Worm (Caenorhabditis elegans): ENCODE results near the gene sru-7.

DNA sequence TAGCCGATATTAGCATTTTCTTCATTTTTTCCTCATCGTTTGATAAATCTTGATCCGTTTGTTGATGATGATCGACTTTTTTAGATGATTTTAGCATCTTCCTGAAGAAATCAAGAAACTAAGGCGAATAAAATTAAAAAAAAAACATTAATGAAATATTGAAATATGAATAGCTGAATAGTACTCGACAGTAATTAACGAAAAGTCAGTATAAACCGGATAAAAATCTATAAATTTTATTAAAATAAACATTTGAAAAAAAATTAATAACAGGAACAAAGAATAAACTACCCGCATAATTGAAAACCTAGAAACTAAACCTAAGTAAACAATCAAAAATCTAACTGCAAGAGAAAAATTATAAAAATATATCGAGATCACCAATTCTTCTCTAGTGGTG lies 3.9 kb downstream of the sru-7 start, which contains the start of gene C28C12.12:
- no peak for TF ChIP-seq ztf-23 (GFP tag; IDR thresholded peaks at IDR 0.05)
- TF ChIP-seq flt-1 (GFP tag; IDR thresholded peaks at IDR 0.05): no peak
- TF ChIP-seq tab-1 (GFP tag; IDR thresholded peaks at IDR 0.05): no peak
- TF ChIP-seq ref-1 (GFP tag; conservative IDR thresholded peaks at IDR 0.05): no peak
- no peak for TF ChIP-seq ztf-29 (GFP tag; IDR thresholded peaks at IDR 0.05)
